Worm (Caenorhabditis elegans) whole organism, mixed stage, embryonic: ENCODE results near the gene C05C8.5.

Experiments
- M03D4.4 ChIP-seq: sonication (generic microtip); optimal IDR thresholded peaks from 2 replicates; lab custom pipeline; 2017; ENCODE audit warnings: mild to moderate bottlenecking, missing genetic modification characterization, missing compliant biosample characterization
- bed-3 ChIP-seq: fragments of 200-800 bp; sonication (Bioruptor generic); optimal IDR thresholded peaks from 3 replicates; lab custom pipeline; 2018; ENCODE audit warnings: mild to moderate bottlenecking, missing genetic modification characterization, moderate library complexity, missing compliant biosample characterization
- blmp-1 ChIP-seq: fragments of 150-350 bp; optimal IDR thresholded peaks from 2 replicates; lab custom pipeline; 2014; ENCODE audit warnings: missing biosample characterization, missing genetic modification characterization
- ceh-39 ChIP-seq: fragments of 150-350 bp; optimal IDR thresholded peaks from 2 replicates; lab custom pipeline; 2014; ENCODE audit warnings: missing biosample characterization, missing genetic modification characterization
- ceh-43 ChIP-seq: fragments of 200-800 bp; sonication (Bioruptor generic); optimal IDR thresholded peaks from 2 replicates; lab custom pipeline; 2018; ENCODE audit warnings: mild to moderate bottlenecking, missing genetic modification characterization, moderate library complexity, missing compliant biosample characterization
- ceh-83 ChIP-seq: fragments of 200-800 bp; sonication (Bioruptor generic); optimal IDR thresholded peaks from 2 replicates; lab custom pipeline; 2018; ENCODE audit warnings: mild to moderate bottlenecking, missing genetic modification characterization, missing compliant biosample characterization
- ces-1 ChIP-seq: fragments of 150-350 bp; optimal IDR thresholded peaks from 2 replicates; lab custom pipeline; 2014; ENCODE audit warnings: missing biosample characterization, missing genetic modification reagents, missing genetic modification characterization
- cnd-1 ChIP-seq: fragments of 200-800 bp; sonication (Bioruptor generic); optimal IDR thresholded peaks from 2 replicates; lab custom pipeline; 2018; ENCODE audit warnings: mild to moderate bottlenecking, missing genetic modification characterization, missing compliant biosample characterization
- elt-1 ChIP-seq: sonication (generic microtip); optimal IDR thresholded peaks from 2 replicates; lab custom pipeline; 2017; ENCODE audit warnings: missing genetic modification characterization, mild to moderate bottlenecking, missing compliant biosample characterization, antibody characterized with exemption, moderate library complexity, borderline replicate concordance; ENCODE audit not compliant: insufficient read depth
- elt-3 ChIP-seq: fragments of 150-350 bp; optimal IDR thresholded peaks from 2 replicates; lab custom pipeline; 2014; ENCODE audit warnings: missing biosample characterization, missing genetic modification characterization
- flh-1 ChIP-seq: fragments of 200-800 bp; sonication (Bioruptor generic); optimal IDR thresholded peaks from 2 replicates; lab custom pipeline; 2018; ENCODE audit warnings: mild to moderate bottlenecking, missing genetic modification characterization, moderate library complexity, missing compliant biosample characterization
- ham-2 ChIP-seq: fragments of 200-800 bp; sonication (Bioruptor generic); optimal IDR thresholded peaks from 2 replicates; lab custom pipeline; 2018; ENCODE audit warnings: mild to moderate bottlenecking, missing genetic modification characterization, missing compliant biosample characterization
- hlh-1 ChIP-seq: fragments of 150-350 bp; optimal IDR thresholded peaks from 2 replicates; lab custom pipeline; 2014; ENCODE audit warnings: missing biosample characterization, missing genetic modification reagents, missing genetic modification characterization
- lin-32 ChIP-seq: fragments of 200-800 bp; sonication (Bioruptor generic); optimal IDR thresholded peaks from 2 replicates; lab custom pipeline; 2018; ENCODE audit warnings: mild to moderate bottlenecking, missing genetic modification characterization, missing compliant biosample characterization
- lsy-2 ChIP-seq: fragments of 150-350 bp; optimal IDR thresholded peaks from 2 replicates; lab custom pipeline; 2014; ENCODE audit warnings: missing biosample characterization, missing genetic modification characterization
- mab-5 ChIP-seq: fragments of 150-350 bp; optimal IDR thresholded peaks from 2 replicates; lab custom pipeline; 2014; ENCODE audit warnings: missing biosample characterization, missing genetic modification characterization
- mep-1 ChIP-seq: fragments of 150-350 bp; optimal IDR thresholded peaks from 2 replicates; lab custom pipeline; 2017; ENCODE audit warnings: missing biosample characterization, missing genetic modification reagents, missing genetic modification characterization, inconsistent platforms
- mls-2 ChIP-seq: sonication (generic microtip); optimal IDR thresholded peaks from 2 replicates; lab custom pipeline; 2016; ENCODE audit warnings: mild to moderate bottlenecking, missing genetic modification characterization, moderate library complexity, missing compliant biosample characterization
- nhr-12 ChIP-seq: fragments of 150-350 bp; optimal IDR thresholded peaks from 2 replicates; lab custom pipeline; 2014; ENCODE audit warnings: missing biosample characterization, missing genetic modification characterization
- nhr-2 ChIP-seq: fragments of 150-350 bp; optimal IDR thresholded peaks from 2 replicates; lab custom pipeline; 2014; ENCODE audit warnings: missing biosample characterization, missing genetic modification characterization
- nhr-237 ChIP-seq: fragments of 150-350 bp; optimal IDR thresholded peaks from 2 replicates; lab custom pipeline; 2014; ENCODE audit warnings: missing biosample characterization, missing genetic modification characterization
- nhr-28 ChIP-seq: fragments of 150-350 bp; optimal IDR thresholded peaks from 2 replicates; lab custom pipeline; 2014; ENCODE audit warnings: missing biosample characterization, missing genetic modification characterization
- nhr-76 ChIP-seq: sonication (generic microtip); optimal IDR thresholded peaks from 2 replicates; lab custom pipeline; 2017; ENCODE audit warnings: missing biosample characterization, missing genetic modification characterization
- pha-4 ChIP-seq: fragments of 150-350 bp; optimal IDR thresholded peaks from 2 replicates; lab custom pipeline; 2018; ENCODE audit warnings: missing biosample characterization, missing genetic modification reagents, missing genetic modification characterization
- sem-2 ChIP-seq: fragments of 200-800 bp; sonication (Bioruptor generic); optimal IDR thresholded peaks from 2 replicates; lab custom pipeline; 2018; ENCODE audit warnings: mild to moderate bottlenecking, missing genetic modification characterization, missing compliant biosample characterization
- snpc-4 ChIP-seq: fragments of 150-350 bp; optimal IDR thresholded peaks from 2 replicates; lab custom pipeline; 2014; ENCODE audit warnings: missing biosample characterization, missing genetic modification characterization
- sptf-1 ChIP-seq: sonication (generic microtip); optimal IDR thresholded peaks from 2 replicates; lab custom pipeline; 2017; ENCODE audit warnings: mild to moderate bottlenecking, missing genetic modification characterization, moderate library complexity, missing compliant biosample characterization
- tbx-8 ChIP-seq: fragments of 200-800 bp; sonication (Bioruptor generic); optimal IDR thresholded peaks from 2 replicates; lab custom pipeline; 2018; ENCODE audit warnings: mild to moderate bottlenecking, missing genetic modification characterization, moderate library complexity, missing compliant biosample characterization
- unc-120 ChIP-seq: sonication (generic microtip); optimal IDR thresholded peaks from 2 replicates; lab custom pipeline; 2017; ENCODE audit warnings: missing genetic modification characterization, missing compliant biosample characterization; ENCODE audit not compliant: poor library complexity, severe bottlenecking
- unc-39 ChIP-seq: fragments of 150-350 bp; optimal IDR thresholded peaks from 2 replicates; lab custom pipeline; 2014; ENCODE audit warnings: missing biosample characterization, missing genetic modification characterization
- unc-62 ChIP-seq: fragments of 150-350 bp; optimal IDR thresholded peaks from 2 replicates; lab custom pipeline; 2014; ENCODE audit warnings: missing biosample characterization, missing genetic modification reagents, missing genetic modification characterization
- zip-8 ChIP-seq: fragments of 150-350 bp; optimal IDR thresholded peaks from 2 replicates; lab custom pipeline; 2014; ENCODE audit warnings: missing biosample characterization, missing genetic modification characterization
- ztf-11 ChIP-seq: fragments of 150-350 bp; optimal IDR thresholded peaks from 2 replicates; lab custom pipeline; 2014; ENCODE audit warnings: missing biosample characterization, missing genetic modification characterization

The C05C8.5 gene

DNA sequence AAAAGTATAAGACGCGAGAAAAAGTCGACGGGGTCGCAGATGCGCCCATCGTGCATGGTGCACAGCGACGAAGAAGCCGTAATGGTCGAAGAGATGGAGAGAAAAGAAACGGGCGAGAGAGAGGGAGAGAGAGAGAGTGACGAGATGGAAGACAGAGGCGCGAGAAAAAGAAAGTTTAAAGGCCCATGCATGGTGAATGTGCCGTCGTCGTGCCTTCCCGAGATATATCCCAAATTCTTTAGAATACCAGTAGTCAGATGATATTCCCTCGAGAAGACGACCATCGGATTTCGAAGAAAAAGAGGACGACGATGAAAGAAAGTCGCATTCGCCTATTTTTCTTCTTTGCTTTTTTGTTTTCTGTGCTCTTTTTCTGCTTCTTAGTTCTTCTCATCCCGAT, 18.6 kb downstream of the C05C8.5 start:
- TF ChIP-seq lsy-2 (tag; lab: Kevin White, UChicago) (no peak), sptf-1 (tag; lab: Kevin White, UChicago) (no peak), tbx-8 (no peak), nhr-2 (no peak), bed-3 (GFP tag; lab: Kevin White, UChicago) (no peak), elt-3 (tag; lab: Kevin White, UChicago) (no peak), mep-1 (tag; lab: Kevin White, UChicago) (no peak), lin-32 (GFP tag; lab: Kevin White, UChicago) (no peak)

DNA sequence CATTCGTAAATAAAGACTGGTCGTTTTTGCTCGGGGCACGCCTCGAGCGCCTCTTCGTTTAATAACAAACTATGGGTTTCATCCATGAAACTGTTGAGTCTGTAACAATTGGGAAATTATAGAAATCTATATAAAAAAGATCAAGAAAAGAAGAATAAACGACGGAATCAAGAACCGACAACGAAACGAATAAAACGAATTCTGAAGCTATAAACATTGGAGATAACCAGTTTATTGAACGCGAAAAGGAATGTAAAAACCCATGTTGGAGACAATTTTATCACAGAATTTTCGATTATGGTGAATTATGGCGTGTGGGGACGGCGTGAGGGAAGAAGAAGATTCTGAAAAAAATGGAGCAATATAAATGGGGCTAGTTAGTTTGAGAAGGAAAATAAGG, 19.8 kb downstream of the C05C8.5 start, which contains the start of gene soap-1:
soap-1 (minus strand) TSS at position 101 of the 400 bp plus-strand sequence.
- TF ChIP-seq zip-8 (tag; lab: Kevin White, UChicago) = no peak
- TF ChIP-seq cnd-1 = no peak
- TF ChIP-seq unc-39 (tag; lab: Kevin White, UChicago) = no peak
- TF ChIP-seq flh-1 (GFP tag; lab: Kevin White, UChicago) = no peak
- TF ChIP-seq ceh-43 (GFP tag; lab: Kevin White, UChicago) = no peak
- TF ChIP-seq nhr-237 (tag; lab: Kevin White, UChicago) = no peak
- TF ChIP-seq lin-32 (GFP tag; lab: Kevin White, UChicago) = no peak
- no peak for TF ChIP-seq ceh-83 (GFP tag; lab: Kevin White, UChicago)
- TF ChIP-seq nhr-28 (tag; lab: Kevin White, UChicago) = no peak
- TF ChIP-seq ztf-11 (tag; lab: Kevin White, UChicago) = no peak
- no peak for TF ChIP-seq mls-2 (tag; lab: Kevin White, UChicago)
- TF ChIP-seq elt-3 (tag; lab: Kevin White, UChicago) = no peak
- no peak for TF ChIP-seq elt-1 (tag; lab: Kevin White, UChicago)
- TF ChIP-seq tbx-8 = no peak
- TF ChIP-seq nhr-2 = no peak
- TF ChIP-seq hlh-1 = no peak
- no peak for TF ChIP-seq ceh-39 (tag; lab: Kevin White, UChicago)
- TF ChIP-seq lsy-2 (tag; lab: Kevin White, UChicago) = no peak
- TF ChIP-seq mep-1 (tag; lab: Kevin White, UChicago) = no peak
- no peak for TF ChIP-seq ces-1 (GFP tag; lab: Kevin White, UChicago)

DNA sequence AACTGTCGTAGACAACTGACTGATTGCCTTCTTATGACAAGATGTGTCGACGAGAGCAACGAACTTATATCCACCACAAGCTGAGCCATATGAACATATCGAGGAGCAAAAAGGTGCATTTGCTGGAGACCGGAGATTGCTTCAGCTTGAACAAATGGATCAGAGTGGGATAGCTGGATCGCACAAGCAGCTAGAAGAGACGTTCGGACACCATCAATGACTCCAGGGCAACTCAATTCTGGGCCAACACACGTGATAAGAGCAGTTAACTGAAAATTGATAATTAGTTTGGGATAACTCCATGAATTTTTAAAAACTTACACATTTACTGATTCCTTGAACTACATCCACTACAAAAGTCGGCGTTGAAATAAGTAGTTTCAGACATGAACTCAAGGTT, 25.6 kb downstream of the C05C8.5 start:
- TF ChIP-seq mab-5 (tag; lab: Kevin White, UChicago) (no peak), unc-62 (GFP tag; lab: Kevin White, UChicago) (no peak), ceh-83 (GFP tag; lab: Kevin White, UChicago) (no peak), ham-2 (GFP tag; lab: Kevin White, UChicago) (no peak), pha-4 (tag; lab: Kevin White, UChicago) (no peak), nhr-12 (no peak), cnd-1 (no peak), mls-2 (tag; lab: Kevin White, UChicago) (no peak), snpc-4 (tag; lab: Kevin White, UChicago) (no peak), ceh-43 (GFP tag; lab: Kevin White, UChicago) (no peak), sem-2 (GFP tag; lab: Kevin White, UChicago) (no peak), ceh-39 (tag; lab: Kevin White, UChicago) (no peak), bed-3 (GFP tag; lab: Kevin White, UChicago) (no peak)

DNA sequence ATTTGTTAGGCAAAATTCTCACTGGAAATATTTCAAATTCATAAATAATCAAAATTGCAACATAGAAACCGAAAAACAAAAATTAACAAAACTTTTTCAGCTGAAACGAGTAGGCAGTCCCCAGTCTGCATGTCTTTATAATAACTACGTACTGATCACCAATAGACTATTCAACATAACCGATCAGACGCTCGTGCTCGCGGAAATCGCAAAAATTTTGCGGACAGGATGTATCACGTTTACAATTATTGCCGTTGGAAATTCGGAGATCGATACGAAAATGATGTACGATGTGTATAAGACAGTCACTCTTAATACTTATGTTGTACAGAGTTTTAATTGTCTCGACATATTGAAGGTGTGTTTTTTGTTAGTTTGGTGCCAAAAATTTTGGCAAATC, 33.3 kb downstream of the C05C8.5 start:
- TF ChIP-seq nhr-237 (tag; lab: Kevin White, UChicago) (no peak), ceh-39 (tag; lab: Kevin White, UChicago) (no peak), nhr-76 (tag; lab: Kevin White, UChicago) (no peak), flh-1 (GFP tag; lab: Kevin White, UChicago) (no peak), unc-62 (GFP tag; lab: Kevin White, UChicago) (no peak), snpc-4 (tag; lab: Kevin White, UChicago) (no peak), hlh-1 (no peak), unc-120 (tag; lab: Kevin White, UChicago) (no peak), ceh-83 (GFP tag; lab: Kevin White, UChicago) (no peak), ztf-11 (tag; lab: Kevin White, UChicago) (no peak), sptf-1 (tag; lab: Kevin White, UChicago) (no peak), ham-2 (GFP tag; lab: Kevin White, UChicago) (no peak), blmp-1 (tag; lab: Kevin White, UChicago) (no peak), ceh-43 (GFP tag; lab: Kevin White, UChicago) (no peak), cnd-1 (no peak), mab-5 (tag; lab: Kevin White, UChicago) (no peak), pha-4 (tag; lab: Kevin White, UChicago) (no peak), elt-3 (tag; lab: Kevin White, UChicago) (no peak), M03D4.4 (tag; lab: Kevin White, UChicago) (no peak)
